Fruit fly (Drosophila melanogaster) S2 (cell line): Measurements from ENCODE around the gene ihog.

Experiments used
- CG8478 ChIP-seq: fragments of >200 bp; optimal IDR thresholded peaks from 2 replicates; lab custom pipeline; 2018
- CTCF ChIP-seq, 2 experiments: fragments of >200 bp; optimal IDR thresholded peaks; 2 replicates each; lab custom pipeline; 2018

DNA sequence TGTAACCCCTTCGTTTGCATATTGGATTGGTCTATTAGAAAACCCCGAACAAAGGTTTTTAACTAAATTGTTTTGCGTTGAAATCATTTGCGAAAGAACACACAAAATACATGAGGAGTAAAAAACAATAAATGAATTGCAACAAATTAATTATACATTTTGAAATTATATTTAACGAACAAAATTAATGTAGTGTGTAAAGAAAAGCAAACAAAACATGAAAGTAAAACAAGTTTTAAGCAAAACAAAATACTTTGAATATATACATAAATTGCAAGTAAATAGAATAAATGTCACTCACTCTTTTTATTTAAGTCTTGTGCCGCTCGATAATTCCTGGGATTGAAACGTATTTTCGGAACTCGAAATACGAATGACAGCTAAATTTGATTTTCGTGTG lies 16.8 kb downstream of the ihog start, which contains the start of gene CG43232:
- TF ChIP-seq CG8478 (lab: Kevin White, UChicago) (no peak), CTCF (optimal IDR thresholded peaks at IDR 0.05; lab: Kevin White, UChicago) (no peak)
